Worm (Caenorhabditis elegans): Measurements from ENCODE around the gene hrg-7.

- no peak for TF ChIP-seq blmp-1 (tag; optimal IDR thresholded peaks at IDR 0.05; ENCODE audit: insufficient read depth)
- TF ChIP-seq aly-2 (tag; optimal IDR thresholded peaks at IDR 0.05) = no peak
- TF ChIP-seq Y55F3AM.14 (GFP tag; optimal IDR thresholded peaks at IDR 0.05) = no peak
- TF ChIP-seq unc-62 (GFP tag; optimal IDR thresholded peaks at IDR 0.05) = no peak
- no peak for TF ChIP-seq snpc-4 (tag; optimal IDR thresholded peaks at IDR 0.05)
- TF ChIP-seq nhr-11 (tag; optimal IDR thresholded peaks at IDR 0.05) = no peak
- no peak for TF ChIP-seq lin-39 (tag; optimal IDR thresholded peaks at IDR 0.05)
- no peak for TF ChIP-seq unc-55 (GFP tag; optimal IDR thresholded peaks at IDR 0.05)
- no peak for TF ChIP-seq egl-27 (tag; optimal IDR thresholded peaks at IDR 0.05)
- TF ChIP-seq ztf-11 (tag; optimal IDR thresholded peaks at IDR 0.05) = no peak
- no peak for TF ChIP-seq gmeb-1 (tag; optimal IDR thresholded peaks at IDR 0.05)
- no peak for TF ChIP-seq lin-11 (tag; optimal IDR thresholded peaks at IDR 0.05)
- TF ChIP-seq zag-1 (tag; optimal IDR thresholded peaks at IDR 0.05) = no peak
- TF ChIP-seq nhr-12 (tag; optimal IDR thresholded peaks at IDR 0.05) = no peak
Observed at ce11 chrV:12718622-12719021, 23.2 kb upstream of the hrg-7 start, which contains the start of gene str-181.
